Comparison of ENCODE assay signal across 1 fruit fly cellular context in genomic region chr2L:2878188-2878587, dm6.
A peak's percentile ranks its signal among the peaks of the same experiment; 100 is the strongest.
TF ChIP-seq lines count a peak whose summit lies in the region.

Prx6a (minus strand) TSS chr2L:2878232.
Sbat (plus strand) TSS chr2L:2878344.

TF ChIP-seq in whole organism, embryonic, 481 proteins besides CTCF, POLR2A, EP300 and RAD21 (continued from another document):
- no peak for TF ChIP-seq hb (GFP tag; IDR thresholded peaks at IDR 0.05; lab: Robert Waterston, UW; ENCODE audit: partially characterized antibody)
- peak; percentile 27 for TF ChIP-seq repo (GFP tag; optimal IDR thresholded peaks at IDR 0.05; lab: Kevin White, UChicago)
- TF ChIP-seq CG12391 (tag; optimal IDR thresholded peaks at IDR 0.05; lab: Kevin White, UChicago): peak; percentile 79
- peak; percentile 61; the same call in 2 of the 3 replicates for TF ChIP-seq Dbx (GFP tag; IDR thresholded peaks at IDR 0.05; lab: Robert Waterston, UW)
- TF ChIP-seq trh (GFP tag; optimal IDR thresholded peaks at IDR 0.05; lab: Kevin White, UChicago): peak; percentile 66
- 0 out of 3 replicates have a peak, but pooled peaks have one; percentile 45 for TF ChIP-seq sr (GFP tag; IDR thresholded peaks at IDR 0.05; lab: Robert Waterston, UW)
- TF ChIP-seq fd64A (GFP tag; optimal IDR thresholded peaks at IDR 0.05; lab: Kevin White, UChicago): no peak
- no peak for TF ChIP-seq Awh (GFP tag; IDR thresholded peaks at IDR 0.05; lab: Robert Waterston, UW)
- 0 out of 2 replicates have a peak, but pooled peaks have one; percentile 17 for TF ChIP-seq danr (GFP tag; IDR thresholded peaks at IDR 0.05; lab: Robert Waterston, UW)
- TF ChIP-seq CG6854 (GFP tag; optimal IDR thresholded peaks at IDR 0.05; lab: Kevin White, UChicago): peak; percentile 21
- peak; percentile 10; the same call in 1 of the 2 replicates for TF ChIP-seq Doc2 (GFP tag; IDR thresholded peaks at IDR 0.05; lab: Robert Waterston, UW)
- peak; percentile 45 for TF ChIP-seq NC2α (GFP tag; optimal IDR thresholded peaks at IDR 0.05; lab: Kevin White, UChicago)
